Fruit fly (Drosophila melanogaster): Measurements from ENCODE around the gene CAHbeta.

Gene CAHbeta

dm6 chr3R:8955359-8955820, 25.3 kb upstream of the CAHbeta start:
- no peak for TF ChIP-seq noc (tag; optimal IDR thresholded peaks at IDR 0.05)

dm6 chr3R:8956333-8956732, 24.3 kb upstream of the CAHbeta start:
- TF ChIP-seq noc (tag; optimal IDR thresholded peaks at IDR 0.05) = no peak

- no peak for TF ChIP-seq noc (tag; optimal IDR thresholded peaks at IDR 0.05)
These were observed 22.9 kb upstream of the CAHbeta start for dm6 chr3R:8957739-8958138.

- no peak for TF ChIP-seq noc (tag; optimal IDR thresholded peaks at IDR 0.05)
These were observed 22.4 kb upstream of the CAHbeta start for dm6 chr3R:8958300-8958699.

dm6 chr3R:8959153-8959552, 21.5 kb upstream of the CAHbeta start:
- TF ChIP-seq noc (tag; optimal IDR thresholded peaks at IDR 0.05) = no peak

- TF ChIP-seq noc (tag; optimal IDR thresholded peaks at IDR 0.05) = peak; percentile 52
These were observed 20.3 kb upstream of the CAHbeta start for dm6 chr3R:8960329-8960728.

dm6 chr3R:8962860-8963755, 17.6 kb upstream of the CAHbeta start, which contains the start of gene ich:
TSS of gene ich (minus strand) at chr3R:8963037.
- TF ChIP-seq noc (tag; optimal IDR thresholded peaks at IDR 0.05) = no peak

dm6 chr3R:8963756-8964342, 16.8 kb upstream of the CAHbeta start:
- TF ChIP-seq noc (tag; optimal IDR thresholded peaks at IDR 0.05) = no peak

dm6 chr3R:8965546-8965945, 15.1 kb upstream of the CAHbeta start:
- TF ChIP-seq noc (tag; optimal IDR thresholded peaks at IDR 0.05) = no peak

dm6 chr3R:8966598-8966997, 14.1 kb upstream of the CAHbeta start:
- TF ChIP-seq noc (tag; optimal IDR thresholded peaks at IDR 0.05) = no peak

- no peak for TF ChIP-seq noc (tag; optimal IDR thresholded peaks at IDR 0.05)
These were observed 11.8 kb upstream of the CAHbeta start for dm6 chr3R:8968837-8969236.

dm6 chr3R:8969301-8969925, 11.2 kb upstream of the CAHbeta start:
- TF ChIP-seq noc (tag; optimal IDR thresholded peaks at IDR 0.05) = no peak

- no peak for TF ChIP-seq noc (tag; optimal IDR thresholded peaks at IDR 0.05)
These were observed 10.7 kb upstream of the CAHbeta start for dm6 chr3R:8969926-8970306.

dm6 chr3R:8970707-8971106, 10.0 kb upstream of the CAHbeta start:
- TF ChIP-seq noc (tag; optimal IDR thresholded peaks at IDR 0.05) = no peak

dm6 chr3R:8971794-8972193, 8.9 kb upstream of the CAHbeta start:
- no peak for TF ChIP-seq noc (tag; optimal IDR thresholded peaks at IDR 0.05)

dm6 chr3R:8976073-8976593, 4.5 kb upstream of the CAHbeta start:
- TF ChIP-seq noc (tag; optimal IDR thresholded peaks at IDR 0.05) = no peak

All from whole organism, larva.